Worm (Caenorhabditis elegans): ENCODE data around the gene R10H10.7.

DNA sequence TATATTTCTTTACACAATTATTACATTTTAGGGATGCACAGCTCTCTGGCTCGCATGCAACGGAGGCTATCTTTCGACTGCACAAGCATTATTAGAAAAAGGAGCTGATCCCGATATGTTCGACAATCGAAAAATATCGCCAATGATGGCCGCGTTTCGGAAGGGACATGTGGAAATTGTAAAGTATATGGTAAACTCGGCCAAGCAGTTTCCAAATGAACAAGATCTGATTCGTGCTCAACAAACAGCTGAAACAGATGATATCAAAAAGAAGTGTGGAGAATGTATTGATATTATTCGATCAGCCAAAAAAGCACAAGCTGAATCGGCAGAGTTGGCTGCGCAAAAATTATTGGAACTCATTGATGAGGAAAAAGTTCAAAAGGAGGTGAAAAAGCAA lies 30.8 kb downstream of the R10H10.7 start:
- TF ChIP-seq tbx-37 (GFP tag; conservative IDR thresholded peaks at IDR 0.05) (no peak), flt-1 (GFP tag; IDR thresholded peaks at IDR 0.05) (no peak), B0310.2 (tag; optimal IDR thresholded peaks at IDR 0.05) (no peak), scrt-1 (GFP tag; IDR thresholded peaks at IDR 0.05) (no peak), F13C5.2 (tag; optimal IDR thresholded peaks at IDR 0.05) (no peak), aly-1 (tag; optimal IDR thresholded peaks at IDR 0.05) (no peak), ama-1 (optimal IDR thresholded peaks at IDR 0.05) (no peak), pes-1 (GFP tag; IDR thresholded peaks at IDR 0.05) (no peak), ets-7 (tag; optimal IDR thresholded peaks at IDR 0.05) (no peak), tra-4 (tag; optimal IDR thresholded peaks at IDR 0.05) (no peak), ceh-36 (tag; optimal IDR thresholded peaks at IDR 0.05) (no peak), tbx-11 (GFP tag; IDR thresholded peaks at IDR 0.05) (no peak), hmg-4 (GFP tag; optimal IDR thresholded peaks at IDR 0.05) (no peak), hnd-1 (tag; optimal IDR thresholded peaks at IDR 0.05) (no peak)

Data from whole organism, early embryonic.